Worm (Caenorhabditis elegans) whole organism, young adult: ENCODE data around the gene cdk-1.
A peak's percentile ranks its signal among the peaks of the same experiment; 100 is the strongest.

Source experiments
- B0336.3 ChIP-seq: fragments of 200-800 bp; sonication (Bioruptor generic); IDR thresholded peaks from 2 replicates; pipeline ENCODE4 v1.3.6; 2022; ENCODE audit warnings: missing genetic modification characterization, missing compliant biosample characterization
- F39B2.1 ChIP-seq: fragments of 200-800 bp; sonication (Bioruptor generic); IDR thresholded peaks from 2 replicates; pipeline ENCODE4 v1.3.6; 2022; ENCODE audit warnings: missing genetic modification reagents, missing genetic modification characterization, missing compliant biosample characterization
- efl-1 ChIP-seq: fragments of 150-350 bp; optimal IDR thresholded peaks from 2 replicates; lab custom pipeline; 2014; ENCODE audit warnings: missing biosample characterization, missing genetic modification reagents, missing genetic modification characterization
- hsf-1 ChIP-seq: fragments of 200-800 bp; sonication (Bioruptor generic); IDR thresholded peaks from 2 replicates; pipeline ENCODE4 v1.3.6; 2022; ENCODE audit warnings: missing genetic modification reagents, missing genetic modification characterization, missing compliant biosample characterization
- snpc-3.4 ChIP-seq: sonication (generic microtip); optimal IDR thresholded peaks from 2 replicates; lab custom pipeline; 2017; ENCODE audit warnings: missing genetic modification characterization, mild to moderate bottlenecking, missing compliant biosample characterization, antibody characterized with exemption, moderate library complexity, missing genotype, missing genetic modification reagents

ce11 chrIII:9747133-9747532 is at the start of gene cdk-1, which contains the start of gene iff-1:
- TF ChIP-seq snpc-3.4 (tag; lab: Kevin White, UChicago) (no peak), hsf-1 (no peak), F39B2.1 (GFP tag; lab: Robert Waterston, UW) (no peak), efl-1 (peak; percentile 24), B0336.3 (GFP tag; lab: Robert Waterston, UW) (no peak)
